Fruit fly (Drosophila melanogaster): ENCODE measurements around the gene Cpr66D.

Cpr66D gene

DNA sequence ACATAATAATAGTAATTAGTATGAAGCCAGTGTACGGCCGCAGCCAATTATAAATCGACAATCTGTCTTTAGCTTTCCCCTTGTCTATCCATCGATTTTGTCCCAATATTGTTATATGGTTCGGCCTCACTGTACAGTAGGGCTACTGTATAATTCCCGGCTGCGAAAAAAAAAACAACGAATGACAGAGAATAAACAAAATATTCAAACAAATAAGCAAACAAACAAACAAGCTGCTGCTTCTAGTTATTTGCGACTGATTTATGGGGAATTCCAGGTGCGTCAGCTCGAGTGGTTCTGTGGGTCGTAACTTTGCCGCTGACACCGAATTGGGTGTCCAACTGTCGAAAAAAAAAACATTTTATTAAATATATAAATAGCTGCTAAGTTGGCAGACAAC lies 49.4 kb downstream of the Cpr66D start (continued):
- TF ChIP-seq MTF-1 (GFP tag; optimal IDR thresholded peaks at IDR 0.05; ENCODE audit: borderline replicate concordance) (peak; percentile 61), jumu (GFP tag; optimal IDR thresholded peaks at IDR 0.05) (no peak), CG17802 (tag; optimal IDR thresholded peaks at IDR 0.05) (no peak), fd64A (GFP tag; optimal IDR thresholded peaks at IDR 0.05) (no peak), Pdp1 (GFP tag; optimal IDR thresholded peaks at IDR 0.05) (peak in 1 of 2 experiments; percentile 42), Scr (GFP tag; IDR thresholded peaks at IDR 0.05; ENCODE audit: partially characterized antibody) (no peak), CG8290 (GFP tag; optimal IDR thresholded peaks at IDR 0.05) (no peak), CG8290 (tag; optimal IDR thresholded peaks at IDR 0.05) (peak in 1 of 2 experiments; percentile 82), Oli (tag; optimal IDR thresholded peaks at IDR 0.05) (no peak), CG11093 (GFP tag; IDR thresholded peaks at IDR 0.05) (no peak), HLH54F (GFP tag; optimal IDR thresholded peaks at IDR 0.05) (no peak), CG14014 (GFP tag; IDR thresholded peaks at IDR 0.05) (peak; percentile 58; the same call in 1 of the 2 replicates), phol (tag; optimal IDR thresholded peaks at IDR 0.05) (no peak), gce (GFP tag; IDR thresholded peaks at IDR 0.05) (no peak), zf30C (GFP tag; optimal IDR thresholded peaks at IDR 0.05) (no peak), CG34376 (GFP tag; optimal IDR thresholded peaks at IDR 0.05) (peak; percentile 7), cas (GFP tag; IDR thresholded peaks at IDR 0.05) (no peak), Abd-B (GFP tag; optimal IDR thresholded peaks at IDR 0.05) (no peak), CG12071 (GFP tag; optimal IDR thresholded peaks at IDR 0.05) (peak; percentile 81), dysf (GFP tag; IDR thresholded peaks at IDR 0.05) (peak; percentile 17; the same call in 1 of the 3 replicates), gsb (GFP tag; IDR thresholded peaks at IDR 0.05) (peak; percentile 53), CG6683 (GFP tag; optimal IDR thresholded peaks at IDR 0.05) (peak; percentile 46), CG8388 (GFP tag; optimal IDR thresholded peaks at IDR 0.05) (no peak), ap (GFP tag; IDR thresholded peaks at IDR 0.05) (no peak), CG10543 (GFP tag; optimal IDR thresholded peaks at IDR 0.05) (peak; percentile 23), luna (GFP tag; optimal IDR thresholded peaks at IDR 0.05) (peak; percentile 23), CG6689 (GFP tag; IDR thresholded peaks at IDR 0.05) (no peak), CG18476 (GFP tag; optimal IDR thresholded peaks at IDR 0.05) (peak; percentile 4), CG7271 (tag; optimal IDR thresholded peaks at IDR 0.05) (no peak), CG11723 (GFP tag; optimal IDR thresholded peaks at IDR 0.05) (no peak), Blimp-1 (GFP tag; optimal IDR thresholded peaks at IDR 0.05) (peak; percentile 32), C15 (GFP tag; IDR thresholded peaks at IDR 0.05) (peak; percentile 58; the same call in 1 of the 3 replicates), Med (GFP tag) (peak; percentile 87), NC2α (GFP tag; optimal IDR thresholded peaks at IDR 0.05) (no peak), da (GFP tag; optimal IDR thresholded peaks at IDR 0.05) (peak; percentile 9), CG9817 (tag; optimal IDR thresholded peaks at IDR 0.05) (peak; percentile 47), z (GFP tag; IDR thresholded peaks at IDR 0.05) (no peak), CG4424 (GFP tag; optimal IDR thresholded peaks at IDR 0.05) (peak; percentile 1), ato (GFP tag; IDR thresholded peaks at IDR 0.05; ENCODE audit: partially characterized antibody) (no peak), CG4617 (GFP tag; optimal IDR thresholded peaks at IDR 0.05; ENCODE audit: borderline replicate concordance) (no peak), run (tag; optimal IDR thresholded peaks at IDR 0.05) (peak; percentile 5), CG9797 (GFP tag; optimal IDR thresholded peaks at IDR 0.05) (no peak), grau (tag; optimal IDR thresholded peaks at IDR 0.05) (peak; percentile 73), CG13296 (GFP tag; optimal IDR thresholded peaks at IDR 0.05) (peak; percentile 78), CG1603 (tag; optimal IDR thresholded peaks at IDR 0.05) (peak; percentile 14), Ptx1 (GFP tag; IDR thresholded peaks at IDR 0.05) (no peak), Rfx (GFP tag; IDR thresholded peaks at IDR 0.05) (peak; percentile 66), CG6272 (GFP tag; IDR thresholded peaks at IDR 0.05) (no peak), ind (GFP tag; optimal IDR thresholded peaks at IDR 0.05) (peak; percentile 24), B-H2 (GFP tag; optimal IDR thresholded peaks at IDR 0.05) (peak; percentile 34), mld (GFP tag; IDR thresholded peaks at IDR 0.05; ENCODE audit: partially characterized antibody) (no peak)
